Worm (Caenorhabditis elegans): ENCODE measurements around the gene C14B4.2.

ce11 chrV:19329263-19329662, 33.2 kb downstream of the C14B4.2 start, which contains the start of gene fbxb-65:
- TF ChIP-seq flt-1 (GFP tag; IDR thresholded peaks at IDR 0.05) (no peak), ztf-29 (GFP tag; IDR thresholded peaks at IDR 0.05) (no peak), med-1 (GFP tag; optimal IDR thresholded peaks at IDR 0.05; ENCODE audit: insufficient read depth) (no peak), klf-2 (GFP tag; conservative IDR thresholded peaks at IDR 0.05) (no peak), T22C8.4 (GFP tag; IDR thresholded peaks at IDR 0.05) (no peak)

All from whole organism, midembryonic.